Worm (Caenorhabditis elegans) whole organism, young adult: Measurements from ENCODE around the gene bir-1.

Source experiments
- lin-54 ChIP-seq: fragments of 200-800 bp; sonication (Bioruptor generic); optimal IDR thresholded peaks from 2 replicates; lab custom pipeline; 2018; ENCODE audit warnings: mild to moderate bottlenecking, missing genetic modification characterization, missing compliant biosample characterization
- rpc-1 ChIP-seq, 2 experiments: fragments of 150-350 bp in 1 of 2; sonication (generic microtip) in 1 of 2; optimal IDR thresholded peaks; 2 replicates each; lab custom pipeline; 2014 to 2018; ENCODE audit warnings: missing biosample characterization in 1 of 2, missing genetic modification characterization in 1 of 2, missing genetic modification reagents in 1 of 2, missing genotype in 1 of 2

ce11 chrV:11624954-11625353 is 19.3 kb upstream of the bir-1 start:
- TF ChIP-seq rpc-1 (optimal IDR thresholded peaks at IDR 0.05; lab: Kevin White, UChicago) = no peak
- no peak for TF ChIP-seq rpc-1 (tag; optimal IDR thresholded peaks at IDR 0.05; lab: Kevin White, UChicago)
- no peak for TF ChIP-seq lin-54 (GFP tag; lab: Kevin White, UChicago)
